Fruit fly (Drosophila melanogaster) whole organism, embryonic: ENCODE results near the gene CG13085.

Source experiments
- CG10462 ChIP-seq: fragments of 200-800 bp; sonication (Bioruptor generic); optimal IDR thresholded peaks from 2 replicates; lab custom pipeline; 2016; ENCODE audit warnings: missing biosample characterization, missing genetic modification characterization
- CG11504 ChIP-seq: fragments of 200-800 bp; sonication (Bioruptor generic); optimal IDR thresholded peaks from 3 replicates; lab custom pipeline; 2019; ENCODE audit warnings: missing biosample characterization, mild to moderate bottlenecking, missing genetic modification characterization, moderate library complexity
- CG11696 ChIP-seq: fragments of 200-800 bp; sonication (Bioruptor generic); IDR thresholded peaks from 2 replicates; pipeline ENCODE4 v1.3.6; 2022; ENCODE audit warnings: missing biosample characterization, missing genetic modification characterization
- CG12299 ChIP-seq: fragments of 200-800 bp; sonication (Bioruptor generic); optimal IDR thresholded peaks from 2 replicates; lab custom pipeline; 2018; ENCODE audit warnings: missing biosample characterization, mild to moderate bottlenecking, missing genetic modification characterization
- CG12942 ChIP-seq: fragments of 200-800 bp; sonication (Bioruptor generic); optimal IDR thresholded peaks from 3 replicates; lab custom pipeline; 2016; ENCODE audit warnings: missing biosample characterization, missing genetic modification characterization
- CG14667 ChIP-seq: fragments of 200-800 bp; sonication (Bioruptor generic); IDR thresholded peaks from 2 replicates; pipeline ENCODE4 v1.3.6; 2022; ENCODE audit warnings: missing biosample characterization, missing genetic modification characterization
- CG17912 ChIP-seq: fragments of 200-800 bp; sonication (Bioruptor generic); optimal IDR thresholded peaks from 2 replicates; lab custom pipeline; 2018; ENCODE audit warnings: missing biosample characterization, mild to moderate bottlenecking, missing genetic modification characterization
- CG2120 ChIP-seq: fragments of 200-800 bp; sonication (Bioruptor generic); optimal IDR thresholded peaks from 3 replicates; lab custom pipeline; 2016; ENCODE audit warnings: missing biosample characterization, missing genetic modification characterization
- CG31365 ChIP-seq: fragments of 200-800 bp; sonication (Bioruptor generic); optimal IDR thresholded peaks from 2 replicates; lab custom pipeline; 2018; ENCODE audit warnings: missing biosample characterization, mild to moderate bottlenecking, missing genetic modification characterization
- CG32767 ChIP-seq: fragments of 200-800 bp; sonication (Bioruptor generic); IDR thresholded peaks from 2 replicates; pipeline ENCODE4 v1.3.6; 2022; ENCODE audit warnings: missing biosample characterization, missing genetic modification characterization
- CG4730 ChIP-seq: fragments of 200-800 bp; sonication (Bioruptor generic); IDR thresholded peaks from 2 replicates; pipeline ENCODE4 v1.3.6; 2022; ENCODE audit warnings: missing biosample characterization, missing genetic modification characterization
- CG4820 ChIP-seq: fragments of 200-800 bp; sonication (Bioruptor generic); optimal IDR thresholded peaks from 3 replicates; lab custom pipeline; 2016; ENCODE audit warnings: missing biosample characterization, missing genetic modification characterization
- CG7745 ChIP-seq: fragments of 200-800 bp; sonication (Bioruptor generic); optimal IDR thresholded peaks from 2 replicates; lab custom pipeline; 2018; ENCODE audit warnings: missing biosample characterization, mild to moderate bottlenecking, missing genetic modification characterization, moderate library complexity
- CG8944 ChIP-seq: fragments of 200-800 bp; sonication (Bioruptor generic); optimal IDR thresholded peaks from 3 replicates; lab custom pipeline; 2016; ENCODE audit warnings: missing biosample characterization, missing genetic modification characterization
- Chrac-16 ChIP-seq: fragments of 200-800 bp; sonication (Bioruptor generic); optimal IDR thresholded peaks from 3 replicates; lab custom pipeline; 2016; ENCODE audit warnings: missing biosample characterization, missing genetic modification characterization
- D19A ChIP-seq: fragments of 200-800 bp; optimal IDR thresholded peaks from 3 replicates; lab custom pipeline; 2019; ENCODE audit warnings: missing biosample characterization, mild to moderate bottlenecking, missing genetic modification characterization, moderate library complexity
- Dad ChIP-seq: fragments of 200-800 bp; sonication (Bioruptor generic); optimal IDR thresholded peaks from 3 replicates; lab custom pipeline; 2016; ENCODE audit warnings: missing biosample characterization, missing genetic modification characterization
- Doc3 ChIP-seq: fragments of 200-800 bp; sonication (Bioruptor generic); IDR thresholded peaks from 3 replicates; pipeline ENCODE4 v1.3.6; 2022; ENCODE audit warnings: missing biosample characterization, missing genetic modification characterization; ENCODE audit not compliant: partially characterized antibody
- HmgD ChIP-seq: fragments of 200-800 bp; sonication (Bioruptor generic); optimal IDR thresholded peaks from 3 replicates; lab custom pipeline; 2016; ENCODE audit warnings: missing biosample characterization, missing genetic modification characterization
- Hmx ChIP-seq: fragments of 200-800 bp; sonication (Bioruptor generic); optimal IDR thresholded peaks from 2 replicates; lab custom pipeline; 2016; ENCODE audit warnings: missing biosample characterization, missing genetic modification characterization
- Kr ChIP-seq: fragments of 200-800 bp; sonication (Bioruptor generic); optimal IDR thresholded peaks from 2 replicates; lab custom pipeline; 2017; ENCODE audit warnings: missing biosample characterization, mild to moderate bottlenecking, missing genetic modification characterization
- MBD-R2 ChIP-seq: fragments of 200-800 bp; sonication (Bioruptor generic); IDR thresholded peaks from 2 replicates; pipeline ENCODE4 v1.3.6; 2022; ENCODE audit warnings: missing biosample characterization, missing genetic modification characterization
- Mrtf ChIP-seq: fragments of 200-800 bp; sonication (Bioruptor generic); IDR thresholded peaks from 3 replicates; pipeline ENCODE4 v1.3.6; 2022; ENCODE audit warnings: missing biosample characterization, missing genetic modification characterization
- NC2α ChIP-seq: fragments of 200-800 bp; sonication (Bioruptor generic); optimal IDR thresholded peaks from 2 replicates; lab custom pipeline; 2016; ENCODE audit warnings: missing biosample characterization, missing genetic modification characterization
- Spps ChIP-seq: fragments of 200-800 bp; sonication (Bioruptor generic); optimal IDR thresholded peaks from 2 replicates; lab custom pipeline; 2018; ENCODE audit warnings: missing biosample characterization, mild to moderate bottlenecking, missing genetic modification characterization
- Vsx1 ChIP-seq: fragments of 200-800 bp; sonication (Bioruptor generic); optimal IDR thresholded peaks from 2 replicates; lab custom pipeline; 2017; ENCODE audit warnings: missing biosample characterization, mild to moderate bottlenecking, missing genetic modification characterization, missing genetic modification reagents
- br ChIP-seq: fragments of >200 bp; optimal IDR thresholded peaks from 2 replicates; lab custom pipeline; 2017
- btn ChIP-seq: fragments of 200-800 bp; sonication (Bioruptor generic); optimal IDR thresholded peaks from 2 replicates; lab custom pipeline; 2016; ENCODE audit warnings: missing biosample characterization, missing genetic modification characterization
- crp ChIP-seq, 2 experiments: fragments of 200-800 bp; sonication (Bioruptor generic); optimal IDR thresholded peaks; 2 replicates in 1 of 2; 3 replicates in 1 of 2; lab custom pipeline; 2017; ENCODE audit warnings: missing biosample characterization in 2 of 2, missing genetic modification characterization in 2 of 2, mild to moderate bottlenecking in 1 of 2, moderate library complexity in 1 of 2
- cwo ChIP-seq: fragments of 200-800 bp; sonication (Bioruptor generic); optimal IDR thresholded peaks from 3 replicates; lab custom pipeline; 2017; ENCODE audit warnings: missing biosample characterization, missing genetic modification characterization, mild to moderate bottlenecking, moderate library complexity, missing genetic modification reagents
- dmrt99B ChIP-seq: fragments of 200-800 bp; sonication (Bioruptor generic); optimal IDR thresholded peaks from 2 replicates; lab custom pipeline; 2018; ENCODE audit warnings: missing biosample characterization, mild to moderate bottlenecking, missing genetic modification characterization, moderate library complexity
- eyg ChIP-seq: fragments of 200-800 bp; sonication (Bioruptor generic); optimal IDR thresholded peaks from 3 replicates; lab custom pipeline; 2016; ENCODE audit warnings: missing biosample characterization, missing genetic modification characterization
- ftz-f1 ChIP-seq: fragments of 200-800 bp; sonication (Bioruptor generic); optimal IDR thresholded peaks from 2 replicates; lab custom pipeline; 2016; ENCODE audit warnings: missing biosample characterization, missing genetic modification characterization
- h ChIP-seq: fragments of >200 bp; optimal IDR thresholded peaks from 2 replicates; lab custom pipeline; 2017
- hb ChIP-seq: fragments of 200-800 bp; sonication (Bioruptor generic); IDR thresholded peaks from 3 replicates; pipeline ENCODE4 v1.3.6; 2022; ENCODE audit warnings: missing biosample characterization, missing genetic modification characterization; ENCODE audit not compliant: partially characterized antibody
- her ChIP-seq: fragments of 200-800 bp; sonication (Bioruptor generic); optimal IDR thresholded peaks from 2 replicates; lab custom pipeline; 2016; ENCODE audit warnings: missing biosample characterization, missing genetic modification characterization
- hth ChIP-seq: fragments of >200 bp; optimal IDR thresholded peaks from 2 replicates; lab custom pipeline; 2017; ENCODE audit warnings: inconsistent platforms
- insv ChIP-seq, 2 experiments: fragments of 200-800 bp; sonication (Bioruptor generic); optimal IDR thresholded peaks; 3 replicates each; lab custom pipeline; 2016 to 2018; ENCODE audit warnings: missing biosample characterization in 2 of 2, missing genetic modification characterization in 2 of 2
- kni ChIP-seq: fragments of 200-800 bp; sonication (Bioruptor generic); optimal IDR thresholded peaks from 3 replicates; lab custom pipeline; 2017; ENCODE audit warnings: mild to moderate bottlenecking, missing biosample characterization, missing genetic modification reagents, missing genetic modification characterization
- lola ChIP-seq, 3 experiments: fragments of >200 bp in 2 of 3; fragments of 200-800 bp in 1 of 3; sonication (Bioruptor generic) in 1 of 3; optimal IDR thresholded peaks; 2 replicates each; lab custom pipeline; 2017 to 2019; ENCODE audit warnings: missing biosample characterization in 3 of 3, missing genetic modification characterization in 3 of 3, mild to moderate bottlenecking in 1 of 3, moderate library complexity in 1 of 3
- oc ChIP-seq: fragments of 200-800 bp; sonication (Bioruptor generic); optimal IDR thresholded peaks from 2 replicates; lab custom pipeline; 2018; ENCODE audit warnings: missing biosample characterization, mild to moderate bottlenecking, missing genetic modification characterization, moderate library complexity
- pzg ChIP-seq: fragments of 200-800 bp; sonication (Bioruptor generic); optimal IDR thresholded peaks from 3 replicates; lab custom pipeline; 2018; ENCODE audit warnings: missing biosample characterization, mild to moderate bottlenecking, missing genetic modification characterization, moderate library complexity
- run ChIP-seq: fragments of 200-800 bp; sonication (Bioruptor generic); optimal IDR thresholded peaks from 3 replicates; lab custom pipeline; 2018; ENCODE audit warnings: missing biosample characterization, mild to moderate bottlenecking, missing genetic modification characterization
- scrt ChIP-seq: fragments of 200-800 bp; sonication (Bioruptor generic); optimal IDR thresholded peaks from 2 replicates; lab custom pipeline; 2018; ENCODE audit warnings: missing biosample characterization, mild to moderate bottlenecking, missing genetic modification characterization, moderate library complexity
- sd ChIP-seq: fragments of 200-800 bp; sonication (Bioruptor generic); optimal IDR thresholded peaks from 3 replicates; lab custom pipeline; 2018; ENCODE audit warnings: missing biosample characterization, mild to moderate bottlenecking, missing genetic modification characterization, moderate library complexity
- stc ChIP-seq: fragments of 200-800 bp; sonication (Bioruptor generic); IDR thresholded peaks from 2 replicates; pipeline ENCODE4 v1.3.6; 2022; ENCODE audit warnings: missing biosample characterization, missing genetic modification characterization
- tap ChIP-seq: fragments of 200-800 bp; optimal IDR thresholded peaks from 3 replicates; lab custom pipeline; 2019; ENCODE audit warnings: missing biosample characterization, mild to moderate bottlenecking, missing genetic modification characterization, moderate library complexity
- tio ChIP-seq: fragments of 200-800 bp; sonication (Bioruptor generic); optimal IDR thresholded peaks from 2 replicates; lab custom pipeline; 2017; ENCODE audit warnings: missing biosample characterization, missing genetic modification characterization, inconsistent platforms
- unpg ChIP-seq: fragments of 200-800 bp; sonication (Bioruptor generic); optimal IDR thresholded peaks from 3 replicates; lab custom pipeline; 2018; ENCODE audit warnings: missing biosample characterization, mild to moderate bottlenecking, missing genetic modification characterization, moderate library complexity
- vnd ChIP-seq: fragments of 200-800 bp; sonication (Bioruptor generic); IDR thresholded peaks from 3 replicates; pipeline ENCODE4 v1.3.6; 2022; ENCODE audit warnings: missing biosample characterization, missing genetic modification characterization; ENCODE audit not compliant: partially characterized antibody
- wek ChIP-seq: fragments of 200-800 bp; sonication (Bioruptor generic); optimal IDR thresholded peaks from 3 replicates; lab custom pipeline; 2018; ENCODE audit warnings: missing biosample characterization, mild to moderate bottlenecking, missing genetic modification characterization, moderate library complexity

The CG13085 gene

dm6 chr2L:19444734-19445140 lies 20.9 kb downstream of the CG13085 start, which contains the start of gene Hs2st (continued):
- TF ChIP-seq CG31365 (tag; lab: Kevin White, UChicago), result peak; percentile 66
- peak; percentile 96 for TF ChIP-seq HmgD
- TF ChIP-seq Hmx (GFP tag; lab: Kevin White, UChicago), result peak; percentile 83
- TF ChIP-seq vnd (GFP tag; lab: Robert Waterston, UW), result peak; percentile 24; the same call in 1 of the 3 replicates
- no peak for TF ChIP-seq hth (lab: Kevin White, UChicago)
- TF ChIP-seq Vsx1 (GFP tag; lab: Kevin White, UChicago), result no peak
- TF ChIP-seq h (lab: Kevin White, UChicago), result no peak
- TF ChIP-seq Doc3, result no peak
- no peak for TF ChIP-seq hb (GFP tag; lab: Robert Waterston, UW)
- peak; percentile 66 for TF ChIP-seq D19A
- peak; percentile 19 for TF ChIP-seq run (tag; lab: Kevin White, UChicago)
- peak; percentile 46 for TF ChIP-seq wek (GFP tag; lab: Kevin White, UChicago)
- peak; percentile 72 for TF ChIP-seq tap
- peak; percentile 90 for TF ChIP-seq CG4730
- peak; percentile 92 for TF ChIP-seq CG14667 (GFP tag; lab: Robert Waterston, UW)
- TF ChIP-seq Spps (tag; lab: Kevin White, UChicago), result peak; percentile 79
- TF ChIP-seq CG12299 (tag; lab: Kevin White, UChicago), result peak; percentile 81
- TF ChIP-seq CG2120 (GFP tag; lab: Kevin White, UChicago), result peak; percentile 98
- TF ChIP-seq Chrac-16 (GFP tag; lab: Kevin White, UChicago), result peak; percentile 97
- TF ChIP-seq NC2α (GFP tag; lab: Kevin White, UChicago), result peak; percentile 58
- no peak for TF ChIP-seq br (lab: Kevin White, UChicago)
- peak; percentile 55 for TF ChIP-seq CG11696 (GFP tag; lab: Robert Waterston, UW)
- peak; percentile 75 for TF ChIP-seq cwo (GFP tag; lab: Kevin White, UChicago)
- TF ChIP-seq CG8944, result peak; percentile 95
- peak; percentile 84 for TF ChIP-seq eyg (GFP tag; lab: Kevin White, UChicago)
- TF ChIP-seq CG11504 (tag; lab: Kevin White, UChicago), result peak; percentile 89
- peak; percentile 93 for TF ChIP-seq Kr (GFP tag; lab: Kevin White, UChicago)
- peak; percentile 86 for TF ChIP-seq btn (GFP tag; lab: Kevin White, UChicago)
- peak; percentile 83 for TF ChIP-seq CG32767 (GFP tag; lab: Robert Waterston, UW)
- peak; percentile 87 for TF ChIP-seq pzg (GFP tag; lab: Kevin White, UChicago)
- TF ChIP-seq CG4820 (GFP tag; lab: Kevin White, UChicago), result peak; percentile 93
- TF ChIP-seq Dad (GFP tag; lab: Kevin White, UChicago), result peak; percentile 95
- TF ChIP-seq sd (tag; lab: Kevin White, UChicago), result peak; percentile 98
- peak; percentile 98 for TF ChIP-seq MBD-R2 (GFP tag; lab: Robert Waterston, UW)
- TF ChIP-seq tio, result peak; percentile 87
- TF ChIP-seq CG12942, result peak; percentile 96
- TF ChIP-seq dmrt99B (tag; lab: Kevin White, UChicago), result peak; percentile 86
- TF ChIP-seq Mrtf (GFP tag; lab: Robert Waterston, UW), result peak; percentile 86
- peak in 1 of 2 experiments; percentile 75 for TF ChIP-seq insv (GFP tag; optimal IDR thresholded peaks at IDR 0.05; lab: Kevin White, UChicago)
- peak; percentile 86 for TF ChIP-seq her (GFP tag; lab: Kevin White, UChicago)
- TF ChIP-seq oc (tag; lab: Kevin White, UChicago), result peak; percentile 65
- peak; percentile 88 for TF ChIP-seq ftz-f1 (GFP tag; lab: Kevin White, UChicago)
- TF ChIP-seq CG7745 (tag; lab: Kevin White, UChicago), result no peak
- peak in 1 of 3 experiments; percentile 88 for TF ChIP-seq lola (GFP tag; optimal IDR thresholded peaks at IDR 0.05; lab: Kevin White, UChicago)
- TF ChIP-seq CG10462 (GFP tag; lab: Kevin White, UChicago), result peak; percentile 89
- peak; percentile 57 for TF ChIP-seq CG17912 (GFP tag; lab: Kevin White, UChicago)
- TF ChIP-seq crp (GFP tag; optimal IDR thresholded peaks at IDR 0.05; lab: Kevin White, UChicago), result peak; percentile 50 to 85
- peak; percentile 76 for TF ChIP-seq kni (GFP tag; lab: Kevin White, UChicago)
- TF ChIP-seq unpg, result peak; percentile 89
- TF ChIP-seq stc, result peak; percentile 81
- TF ChIP-seq scrt (GFP tag; lab: Kevin White, UChicago), result no peak
